Worm (Caenorhabditis elegans) whole organism, young adult: Measurements from ENCODE around the gene C08E3.15.
"Not testable (repeated sequence)": the region's sequence is repeated elsewhere in the genome, so short reads cannot be mapped to it uniquely, and the experiment has no call there.

Source experiments
- aptf-2 ChIP-seq: fragments of 200-800 bp; sonication (Bioruptor generic); conservative IDR thresholded peaks from 2 replicates; pipeline ENCODE4 v1.3.6; 2022; ENCODE audit warnings: missing genetic modification reagents, missing genetic modification characterization, missing compliant biosample characterization
- aptf-3 ChIP-seq: fragments of 200-800 bp; sonication (Bioruptor generic); IDR thresholded peaks from 2 replicates; pipeline ENCODE4 v1.3.6; 2022; ENCODE audit warnings: missing genetic modification characterization, missing compliant biosample characterization
- egl-18 ChIP-seq: fragments of 200-800 bp; sonication (Bioruptor generic); IDR thresholded peaks from 2 replicates; pipeline ENCODE4 v1.3.6; 2022; ENCODE audit warnings: missing genetic modification reagents, missing genetic modification characterization, missing compliant biosample characterization
- hmg-1.2 ChIP-seq: fragments of 200-800 bp; sonication (Bioruptor generic); IDR thresholded peaks from 2 replicates; pipeline ENCODE4 v1.3.6; 2022; ENCODE audit warnings: missing genetic modification reagents, missing genetic modification characterization, missing compliant biosample characterization
- hmg-20 ChIP-seq: fragments of 200-800 bp; sonication (Bioruptor generic); IDR thresholded peaks from 2 replicates; pipeline ENCODE4 v1.3.6; 2022; ENCODE audit warnings: missing genetic modification reagents, missing genetic modification characterization, missing compliant biosample characterization
- mcd-1 ChIP-seq: fragments of 200-800 bp; sonication (Bioruptor generic); IDR thresholded peaks from 2 replicates; pipeline ENCODE4 v1.3.6; 2022; ENCODE audit warnings: missing genetic modification reagents, missing genetic modification characterization, missing compliant biosample characterization

DNA sequence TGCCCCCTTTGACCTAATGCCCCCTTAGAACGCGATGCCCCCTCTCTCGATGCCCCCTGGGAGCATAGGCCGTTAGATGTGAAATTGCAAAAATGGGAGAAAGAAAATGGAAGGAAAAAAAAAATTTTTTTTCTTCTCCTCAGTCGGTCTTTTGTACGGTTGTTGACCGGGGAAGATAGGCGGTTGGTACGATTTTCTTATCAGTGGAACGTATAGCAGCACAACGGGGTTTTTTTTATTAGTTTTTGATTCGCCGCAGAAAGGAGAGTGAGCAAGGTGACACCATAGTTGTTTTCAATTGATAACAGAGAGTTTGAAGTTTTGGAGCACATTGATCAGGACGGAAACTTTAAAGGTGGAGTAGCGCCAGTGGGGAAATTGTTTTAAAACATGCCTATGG, 32.0 kb upstream of the C08E3.15 start:
- not testable (repeated sequence) for TF ChIP-seq aptf-3 (GFP tag; lab: Robert Waterston, UW); hmg-1.2 (GFP tag; lab: Robert Waterston, UW); hmg-20 (GFP tag; lab: Robert Waterston, UW); mcd-1; egl-18; aptf-2 (GFP tag; lab: Robert Waterston, UW)
